Fruit fly (Drosophila melanogaster) whole organism, adult: ENCODE measurements around the gene CG4892.

Experiments used
- CG11617 ChIP-seq: fragments of 200-800 bp; sonication (Bioruptor generic); optimal IDR thresholded peaks from 2 replicates; lab custom pipeline; 2017; ENCODE audit warnings: mild to moderate bottlenecking, missing biosample characterization, missing genetic modification reagents, missing genetic modification characterization
- CG12768 ChIP-seq: fragments of 200-800 bp; sonication (Bioruptor generic); optimal IDR thresholded peaks from 2 replicates; lab custom pipeline; 2017; ENCODE audit warnings: missing biosample characterization, missing genetic modification characterization, mild to moderate bottlenecking, moderate library complexity, missing genetic modification reagents
- CG14711 ChIP-seq: fragments of 200-800 bp; sonication (Bioruptor generic); optimal IDR thresholded peaks from 2 replicates; lab custom pipeline; 2018; ENCODE audit warnings: missing biosample characterization, mild to moderate bottlenecking, missing genetic modification characterization, moderate library complexity
- CG1620 ChIP-seq: fragments of 200-800 bp; sonication (Bioruptor generic); optimal IDR thresholded peaks from 2 replicates; lab custom pipeline; 2016; ENCODE audit warnings: missing biosample characterization, missing genetic modification characterization
- CG33017 ChIP-seq: fragments of 200-800 bp; sonication (Bioruptor generic); optimal IDR thresholded peaks from 2 replicates; lab custom pipeline; 2018; ENCODE audit warnings: missing biosample characterization, mild to moderate bottlenecking, missing genetic modification characterization, moderate library complexity
- CG5204 ChIP-seq: fragments of 200-800 bp; sonication (Bioruptor generic); optimal IDR thresholded peaks from 2 replicates; lab custom pipeline; 2016; ENCODE audit warnings: missing biosample characterization, missing genetic modification characterization
- CG7045 ChIP-seq: fragments of 200-800 bp; sonication (Bioruptor generic); optimal IDR thresholded peaks from 2 replicates; lab custom pipeline; 2017; ENCODE audit warnings: missing biosample characterization, mild to moderate bottlenecking, missing genetic modification characterization
- CG7101 ChIP-seq: fragments of 200-800 bp; sonication (Bioruptor generic); optimal IDR thresholded peaks from 2 replicates; lab custom pipeline; 2018; ENCODE audit warnings: missing biosample characterization, mild to moderate bottlenecking, missing genetic modification characterization, moderate library complexity
- Clk ChIP-seq: fragments of 200-800 bp; sonication (Bioruptor generic); optimal IDR thresholded peaks from 2 replicates; lab custom pipeline; 2017; ENCODE audit warnings: missing biosample characterization, missing genetic modification characterization
- Crg-1 ChIP-seq: fragments of 200-800 bp; sonication (Bioruptor generic); optimal IDR thresholded peaks from 2 replicates; lab custom pipeline; 2016; ENCODE audit warnings: missing biosample characterization, missing genetic modification characterization
- Hr96 ChIP-seq: fragments of 200-800 bp; sonication (Bioruptor generic); optimal IDR thresholded peaks from 2 replicates; lab custom pipeline; 2016; ENCODE audit warnings: missing biosample characterization, missing genetic modification characterization
- Mnt ChIP-seq: fragments of 200-800 bp; sonication (Bioruptor generic); optimal IDR thresholded peaks from 2 replicates; lab custom pipeline; 2016; ENCODE audit warnings: missing biosample characterization, mild to moderate bottlenecking, missing genetic modification characterization
- bab1 ChIP-seq: fragments of 200-800 bp; sonication (Bioruptor generic); optimal IDR thresholded peaks from 3 replicates; lab custom pipeline; 2019; ENCODE audit warnings: missing biosample characterization, mild to moderate bottlenecking, missing genetic modification characterization, moderate library complexity
- cic ChIP-seq: fragments of 200-800 bp; sonication (Bioruptor generic); optimal IDR thresholded peaks from 2 replicates; lab custom pipeline; 2017; ENCODE audit warnings: missing biosample characterization, mild to moderate bottlenecking, missing genetic modification characterization, moderate library complexity
- cnc ChIP-seq, 2 experiments: fragments of >200 bp; optimal IDR thresholded peaks; 2 replicates each; lab custom pipeline; 2017
- kay ChIP-seq: fragments of 200-800 bp; sonication (Bioruptor generic); peaks from one replicate; lab custom pipeline; 2016; ENCODE audit warnings: missing biosample characterization, missing genetic modification characterization, borderline replicate concordance
- ovo ChIP-seq: fragments of 200-800 bp; sonication (Bioruptor generic); optimal IDR thresholded peaks from 2 replicates; lab custom pipeline; 2016; ENCODE audit warnings: missing biosample characterization, missing genetic modification characterization
- pad ChIP-seq: fragments of 200-800 bp; sonication (Bioruptor generic); optimal IDR thresholded peaks from 3 replicates; lab custom pipeline; 2017; ENCODE audit warnings: missing biosample characterization, missing genetic modification characterization, mild to moderate bottlenecking, moderate library complexity, missing genetic modification reagents
- tj ChIP-seq: fragments of 200-800 bp; sonication (Bioruptor generic); optimal IDR thresholded peaks from 3 replicates; lab custom pipeline; 2017; ENCODE audit warnings: missing biosample characterization, mild to moderate bottlenecking, missing genetic modification characterization, moderate library complexity
- toe ChIP-seq: fragments of 200-800 bp; sonication (Bioruptor generic); optimal IDR thresholded peaks from 2 replicates; lab custom pipeline; 2016; ENCODE audit warnings: missing biosample characterization, missing genetic modification characterization

The CG4892 gene

dm6 chr2L:16133208-16133607, at the start of gene CG4892:
TSS of gene CG4892 (plus strand) at chr2L:16133508.
- TF ChIP-seq Clk (GFP tag; lab: Kevin White, UChicago) (no peak), toe (GFP tag; lab: Kevin White, UChicago) (no peak), cnc (optimal IDR thresholded peaks at IDR 0.05; lab: Kevin White, UChicago) (no peak), kay (GFP tag; lab: Kevin White, UChicago) (no peak), ovo (GFP tag; lab: Kevin White, UChicago) (no peak), Hr96 (no peak)

dm6 chr2L:16094697-16095096, 38.6 kb upstream of the CG4892 start, which contains the start of gene CG4891:
TSS of gene CG4891 (plus strand) at chr2L:16094997.
- TF ChIP-seq pad (GFP tag; lab: Kevin White, UChicago) (no peak), cic (GFP tag; lab: Kevin White, UChicago) (no peak), kay (GFP tag; lab: Kevin White, UChicago) (no peak), CG12768 (no peak), tj (GFP tag; lab: Kevin White, UChicago) (no peak), Mnt (GFP tag; lab: Kevin White, UChicago) (no peak)

DNA sequence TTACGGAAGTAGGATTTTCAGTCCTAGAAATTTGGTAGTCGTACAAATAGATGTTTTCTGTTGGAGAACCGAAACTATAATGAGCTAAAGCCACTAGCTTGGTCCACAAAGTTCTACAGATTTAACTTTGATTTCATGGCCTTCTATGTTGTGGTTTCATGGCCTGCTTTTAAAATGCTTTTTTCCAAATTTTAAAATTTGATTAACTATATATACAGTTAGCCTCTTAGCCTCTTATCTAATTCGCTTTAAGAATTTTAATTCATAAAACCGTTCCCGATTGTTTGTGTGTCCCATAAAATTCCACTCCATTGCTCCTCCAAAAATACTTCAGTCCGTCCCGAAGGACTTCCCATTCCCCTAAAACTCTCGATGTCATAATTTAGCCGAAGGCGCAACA, 1.9 kb downstream of the CG4892 start, which contains the start of gene CG34168:
Gene CG34168, minus strand, starts transcription at position 101 of the 400 bp plus-strand sequence.
- TF ChIP-seq CG33017 (no peak), pad (GFP tag; lab: Kevin White, UChicago) (no peak), CG7101 (tag; lab: Kevin White, UChicago) (no peak), CG12768 (no peak), CG14711 (tag; lab: Kevin White, UChicago) (no peak), CG11617 (no peak), CG1620 (no peak), Hr96 (no peak), Clk (GFP tag; lab: Kevin White, UChicago) (no peak), Mnt (GFP tag; lab: Kevin White, UChicago) (no peak), tj (GFP tag; lab: Kevin White, UChicago) (no peak), CG7045 (no peak), kay (GFP tag; lab: Kevin White, UChicago) (no peak), Crg-1 (GFP tag; lab: Kevin White, UChicago) (no peak), bab1 (GFP tag; lab: Kevin White, UChicago) (no peak), cnc (optimal IDR thresholded peaks at IDR 0.05; lab: Kevin White, UChicago) (no peak), cic (GFP tag; lab: Kevin White, UChicago) (no peak), CG5204 (GFP tag; lab: Kevin White, UChicago) (no peak)

DNA sequence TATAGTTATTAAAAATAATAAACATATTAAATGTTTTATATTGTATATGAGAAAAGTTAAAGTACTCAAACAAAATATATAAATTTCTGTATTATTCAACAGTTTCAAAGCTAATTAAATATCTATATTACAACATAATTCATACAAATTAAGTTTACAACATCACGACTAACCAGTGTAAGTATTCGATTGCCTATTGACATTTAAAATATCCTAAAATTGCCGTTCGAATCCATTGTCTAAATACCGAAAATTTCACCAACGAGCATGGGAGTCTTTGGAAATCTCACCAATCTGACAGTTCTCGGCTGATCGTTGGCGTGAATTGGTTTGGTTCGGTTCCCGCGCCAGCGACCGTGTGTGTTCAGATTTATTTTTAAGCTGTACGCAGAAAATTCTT, 32.2 kb downstream of the CG4892 start, which contains the start of gene Ca-alpha1D:
Gene Ca-alpha1D, plus strand, starts transcription at position 301 of the 400 bp plus-strand sequence.
- no peak for TF ChIP-seq tj (GFP tag; lab: Kevin White, UChicago)
